Fruit fly (Drosophila melanogaster): ENCODE data around the gene CG44198.

dm6 chr2L:13154313-13154712, 35.4 kb upstream of the CG44198 start:
- TF ChIP-seq Pif1A (GFP tag; optimal IDR thresholded peaks at IDR 0.05) (no peak), EcR (GFP tag; optimal IDR thresholded peaks at IDR 0.05) (peak; percentile 45), Snoo (tag; optimal IDR thresholded peaks at IDR 0.05) (no peak), CG13204 (GFP tag; optimal IDR thresholded peaks at IDR 0.05) (no peak), CG12605 (GFP tag; IDR thresholded peaks at IDR 0.05) (no peak), rn (GFP tag; IDR thresholded peaks at IDR 0.05) (no peak), gl (tag; optimal IDR thresholded peaks at IDR 0.05) (no peak)

Measured in whole organism, pupa.